Worm (Caenorhabditis elegans): Measurements from ENCODE around the gene C17G10.13.

The C17G10.13 gene

ce11 chrII:5574925-5575324 lies 14.7 kb downstream of the C17G10.13 start:
- TF ChIP-seq hlh-15 (tag; optimal IDR thresholded peaks at IDR 0.05) (no peak), pqm-1 (tag; optimal IDR thresholded peaks at IDR 0.05) (no peak), ets-4 (tag; optimal IDR thresholded peaks at IDR 0.05) (no peak), eyg-1 (tag; optimal IDR thresholded peaks at IDR 0.05) (no peak), lin-11 (tag; optimal IDR thresholded peaks at IDR 0.05) (no peak), nfya-1 (tag; optimal IDR thresholded peaks at IDR 0.05) (no peak), nhr-11 (tag; optimal IDR thresholded peaks at IDR 0.05) (no peak), ceh-30 (tag; optimal IDR thresholded peaks at IDR 0.05) (no peak), K09A11.1 (tag; optimal IDR thresholded peaks at IDR 0.05; ENCODE audit: insufficient read depth) (no peak), fkh-10 (GFP tag; optimal IDR thresholded peaks at IDR 0.05) (no peak), syd-9 (tag; optimal IDR thresholded peaks at IDR 0.05) (no peak), F13H6.1 (tag; optimal IDR thresholded peaks at IDR 0.05) (no peak), ceh-24 (tag; optimal IDR thresholded peaks at IDR 0.05) (no peak)

- TF ChIP-seq hlh-8 (tag; optimal IDR thresholded peaks at IDR 0.05) = no peak
- TF ChIP-seq fkh-10 (GFP tag; optimal IDR thresholded peaks at IDR 0.05) = no peak
- TF ChIP-seq madf-2 (tag; optimal IDR thresholded peaks at IDR 0.05) = no peak
- TF ChIP-seq C08G9.2 (tag; optimal IDR thresholded peaks at IDR 0.05) = no peak
- TF ChIP-seq ceh-18 (tag; optimal IDR thresholded peaks at IDR 0.05) = no peak
- no peak for TF ChIP-seq tbx-7 (tag; optimal IDR thresholded peaks at IDR 0.05)
- no peak for TF ChIP-seq lin-11 (tag; optimal IDR thresholded peaks at IDR 0.05)
Observed at ce11 chrII:5572082-5572746, 17.4 kb downstream of the C17G10.13 start.

- TF ChIP-seq ceh-45 (GFP tag; IDR thresholded peaks at IDR 0.05) = no peak
- no peak for TF ChIP-seq ceh-19 (GFP tag; optimal IDR thresholded peaks at IDR 0.05)
- TF ChIP-seq nhr-232 (tag; optimal IDR thresholded peaks at IDR 0.05) = no peak
- no peak for TF ChIP-seq Y22D7AL.16 (tag; optimal IDR thresholded peaks at IDR 0.05)
- TF ChIP-seq ahr-1 (tag; optimal IDR thresholded peaks at IDR 0.05) = no peak
- TF ChIP-seq C08G9.2 (tag; optimal IDR thresholded peaks at IDR 0.05) = no peak
- no peak for TF ChIP-seq ceh-18 (tag; optimal IDR thresholded peaks at IDR 0.05)
- TF ChIP-seq unc-86 (tag; optimal IDR thresholded peaks at IDR 0.05) = no peak
- TF ChIP-seq npax-4 (tag; optimal IDR thresholded peaks at IDR 0.05) = no peak
- TF ChIP-seq unc-42 (tag; optimal IDR thresholded peaks at IDR 0.05) = no peak
- TF ChIP-seq ceh-34 (tag; optimal IDR thresholded peaks at IDR 0.05) = no peak
- TF ChIP-seq fax-1 (tag; optimal IDR thresholded peaks at IDR 0.05) = no peak
- TF ChIP-seq ceh-14 (tag; optimal IDR thresholded peaks at IDR 0.05) = no peak
- no peak for TF ChIP-seq pha-4 (tag; optimal IDR thresholded peaks at IDR 0.05)
- TF ChIP-seq C38D4.7 (GFP tag; optimal IDR thresholded peaks at IDR 0.05) = no peak
- TF ChIP-seq ttx-3 (tag; optimal IDR thresholded peaks at IDR 0.05) = no peak
- TF ChIP-seq hlh-30 (tag; optimal IDR thresholded peaks at IDR 0.05; ENCODE audit: insufficient read depth) = no peak
- TF ChIP-seq T23F11.4 (GFP tag; optimal IDR thresholded peaks at IDR 0.05) = no peak
Observed at ce11 chrII:5570272-5570671, 19.3 kb downstream of the C17G10.13 start, which contains the start of the genes C17C3.1 and C17C3.15. Gene C17C3.1 (plus strand): TSS chrII:5570572. Gene C17C3.15 (plus strand): TSS chrII:5570654.

- TF ChIP-seq madf-2 (tag; optimal IDR thresholded peaks at IDR 0.05) = no peak
- TF ChIP-seq tbx-7 (tag; optimal IDR thresholded peaks at IDR 0.05) = no peak
- no peak for TF ChIP-seq rnt-1 (tag; optimal IDR thresholded peaks at IDR 0.05)
- TF ChIP-seq ceh-24 (tag; optimal IDR thresholded peaks at IDR 0.05) = no peak
- TF ChIP-seq dmd-4 (tag; optimal IDR thresholded peaks at IDR 0.05; ENCODE audit: borderline replicate concordance) = no peak
- no peak for TF ChIP-seq fax-1 (tag; optimal IDR thresholded peaks at IDR 0.05)
Observed at ce11 chrII:5565082-5565623, 24.4 kb downstream of the C17G10.13 start.

Measured in whole organism, late embryonic.